Fruit fly (Drosophila melanogaster) whole organism, prepupa: Measurements from ENCODE around the gene CG43861.

Experiments used
- CG16779 ChIP-seq: fragments of 200-800 bp; sonication (Bioruptor generic); optimal IDR thresholded peaks from 3 replicates; lab custom pipeline; 2017; ENCODE audit warnings: missing biosample characterization, mild to moderate bottlenecking, missing genetic modification characterization
- CG3032 ChIP-seq: fragments of 200-800 bp; optimal IDR thresholded peaks from 2 replicates; lab custom pipeline; 2019; ENCODE audit warnings: missing biosample characterization, mild to moderate bottlenecking, missing genetic modification characterization, moderate library complexity
- CG6163 ChIP-seq: fragments of 200-800 bp; sonication (Bioruptor generic); IDR thresholded peaks from 3 replicates; pipeline ENCODE4 v1.3.6; 2022; ENCODE audit warnings: missing biosample characterization, missing genetic modification characterization
- Sox102F ChIP-seq: fragments of 200-800 bp; sonication (Bioruptor generic); optimal IDR thresholded peaks from 2 replicates; lab custom pipeline; 2016; ENCODE audit warnings: missing biosample characterization, mild to moderate bottlenecking, missing genetic modification characterization
- esn ChIP-seq: fragments of 200-800 bp; sonication (Bioruptor generic); optimal IDR thresholded peaks from 2 replicates; lab custom pipeline; 2016; ENCODE audit warnings: missing biosample characterization, mild to moderate bottlenecking, missing genetic modification characterization, moderate library complexity
- fkh ChIP-seq: fragments of 200-800 bp; sonication (Bioruptor generic); optimal IDR thresholded peaks from 3 replicates; lab custom pipeline; 2017; ENCODE audit warnings: missing biosample characterization, mild to moderate bottlenecking, missing genetic modification characterization, moderate library complexity

DNA sequence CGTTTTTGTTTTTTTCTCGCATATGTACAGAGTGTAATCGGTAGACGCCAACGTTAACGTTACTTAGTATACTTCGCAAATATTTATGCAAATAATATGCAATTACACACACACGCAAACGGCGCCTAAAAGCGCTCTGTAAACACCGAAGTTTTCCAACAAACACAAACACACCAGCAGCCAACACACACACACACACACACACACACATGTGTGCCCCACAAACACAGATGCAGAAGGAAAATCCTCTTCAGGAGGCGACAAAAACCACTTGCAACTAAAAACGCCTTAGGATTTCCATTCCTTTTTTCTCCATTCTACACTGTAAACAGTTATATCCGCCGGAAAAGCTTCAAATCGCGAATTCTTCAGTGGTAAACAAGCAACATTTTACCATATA is 40.3 kb upstream of the CG43861 start:
- TF ChIP-seq esn (GFP tag; lab: Kevin White, UChicago) = no peak
- TF ChIP-seq Sox102F (GFP tag; lab: Kevin White, UChicago) = no peak
- no peak for TF ChIP-seq CG3032 (tag; lab: Kevin White, UChicago)
- TF ChIP-seq CG16779 (tag; lab: Kevin White, UChicago) = no peak
- no peak for TF ChIP-seq CG6163 (GFP tag; lab: Robert Waterston, UW)
- no peak for TF ChIP-seq fkh (GFP tag; lab: Kevin White, UChicago)
